Worm (Caenorhabditis elegans) whole organism, L4 larva: ENCODE measurements around the gene Y105C5A.8.
A peak's percentile ranks its signal among the peaks of the same experiment; 100 is the strongest.

Source experiments
- F10B5.3 ChIP-seq: sonication (generic microtip); optimal IDR thresholded peaks from 2 replicates; lab custom pipeline; 2016; ENCODE audit warnings: mild to moderate bottlenecking, missing genetic modification characterization, missing compliant biosample characterization
- F49E8.2 ChIP-seq: sonication (generic microtip); optimal IDR thresholded peaks from 2 replicates; lab custom pipeline; 2016; ENCODE audit warnings: missing compliant biosample characterization, mild to moderate bottlenecking, missing genetic modification characterization, borderline replicate concordance
- T20F7.1 ChIP-seq: fragments of 200-800 bp; sonication (Bioruptor generic); optimal IDR thresholded peaks from 2 replicates; lab custom pipeline; 2018; ENCODE audit warnings: mild to moderate bottlenecking, missing genetic modification characterization, missing compliant biosample characterization
- Y48G9A.11 ChIP-seq: fragments of 200-800 bp; sonication (Bioruptor generic); IDR thresholded peaks from 2 replicates; pipeline ENCODE4 v1.3.6; 2022; ENCODE audit warnings: missing genetic modification reagents, missing genetic modification characterization, missing compliant biosample characterization
- aha-1 ChIP-seq: fragments of 150-350 bp; peaks from one replicate; lab custom pipeline; 2014; ENCODE audit warnings: missing biosample characterization, missing genetic modification characterization
- ceh-28 ChIP-seq: fragments of 150-350 bp; optimal IDR thresholded peaks from 2 replicates; lab custom pipeline; 2014; ENCODE audit warnings: missing biosample characterization, missing genetic modification reagents, missing genetic modification characterization
- ceh-32 ChIP-seq: sonication (generic microtip); optimal IDR thresholded peaks from 2 replicates; lab custom pipeline; 2016; ENCODE audit warnings: mild to moderate bottlenecking, missing genetic modification characterization, missing compliant biosample characterization; ENCODE audit not compliant: poor library complexity
- ces-1 ChIP-seq: fragments of 150-350 bp; sonication (generic microtip); optimal IDR thresholded peaks from 4 replicates; lab custom pipeline; 2014; ENCODE audit warnings: missing biosample characterization, missing genetic modification reagents, missing genetic modification characterization
- daf-19 ChIP-seq: fragments of 200-800 bp; sonication (Bioruptor generic); conservative IDR thresholded peaks from 2 replicates; pipeline ENCODE4 v1.3.6; 2022; ENCODE audit warnings: missing genetic modification characterization, missing compliant biosample characterization
- dmd-6 ChIP-seq: fragments of 200-800 bp; sonication (Bioruptor generic); IDR thresholded peaks from 2 replicates; pipeline ENCODE4 v1.3.6; 2022; ENCODE audit warnings: missing genetic modification reagents, missing genetic modification characterization, missing compliant biosample characterization
- dmd-8 ChIP-seq: fragments of 200-800 bp; sonication (Bioruptor generic); IDR thresholded peaks from 2 replicates; pipeline ENCODE4 v1.3.6; 2022; ENCODE audit warnings: missing genetic modification characterization, missing compliant biosample characterization
- dpl-1 ChIP-seq: fragments of 150-350 bp; optimal IDR thresholded peaks from 2 replicates; lab custom pipeline; 2014; ENCODE audit warnings: missing biosample characterization, missing genetic modification reagents, missing genetic modification characterization
- duxl-1 ChIP-seq: sonication (generic microtip); optimal IDR thresholded peaks from 2 replicates; lab custom pipeline; 2016; ENCODE audit warnings: mild to moderate bottlenecking, missing genetic modification characterization, moderate library complexity, missing compliant biosample characterization; ENCODE audit not compliant: poor library complexity
- dve-1 ChIP-seq: sonication (generic microtip); optimal IDR thresholded peaks from 2 replicates; lab custom pipeline; 2017; ENCODE audit warnings: antibody characterized with exemption, mild to moderate bottlenecking, missing genetic modification characterization, missing compliant biosample characterization; ENCODE audit not compliant: insufficient read depth
- fkh-10 ChIP-seq: fragments of 150-350 bp; optimal IDR thresholded peaks from 2 replicates; lab custom pipeline; 2014; ENCODE audit warnings: missing biosample characterization, missing genetic modification reagents, missing genetic modification characterization
- gei-8 ChIP-seq: fragments of 200-800 bp; sonication (Bioruptor generic); optimal IDR thresholded peaks from 2 replicates; lab custom pipeline; 2018; ENCODE audit warnings: mild to moderate bottlenecking, missing genetic modification characterization, missing compliant biosample characterization
- hif-1 ChIP-seq, 2 experiments: sonication (generic microtip); optimal IDR thresholded peaks; 2 replicates each; lab custom pipeline; 2016 to 2017; ENCODE audit warnings: missing compliant biosample characterization in 2 of 2, missing genetic modification characterization in 2 of 2, missing genetic modification reagents in 2 of 2, missing genotype in 2 of 2, mild to moderate bottlenecking in 1 of 2
- hlh-30 ChIP-seq: sonication (generic microtip); optimal IDR thresholded peaks from 2 replicates; lab custom pipeline; 2017; ENCODE audit warnings: antibody characterized with exemption, mild to moderate bottlenecking, missing genetic modification characterization, missing compliant biosample characterization; ENCODE audit not compliant: insufficient read depth
- hmg-1.1 ChIP-seq: fragments of 200-800 bp; sonication (Bioruptor generic); IDR thresholded peaks from 2 replicates; pipeline ENCODE4 v1.3.6; 2022; ENCODE audit warnings: missing genetic modification reagents, missing genetic modification characterization, missing compliant biosample characterization
- jun-1 ChIP-seq: fragments of 150-350 bp; optimal IDR thresholded peaks from 2 replicates; lab custom pipeline; 2014; ENCODE audit warnings: missing biosample characterization, missing genetic modification reagents, missing genetic modification characterization
- lin-1 ChIP-seq: fragments of 200-800 bp; sonication (Bioruptor generic); IDR thresholded peaks from 2 replicates; pipeline ENCODE4 v1.3.6; 2022; ENCODE audit warnings: missing genetic modification reagents, missing genetic modification characterization, missing compliant biosample characterization
- lin-13 ChIP-seq: fragments of 150-350 bp; optimal IDR thresholded peaks from 2 replicates; lab custom pipeline; 2014; ENCODE audit warnings: missing biosample characterization, missing genetic modification reagents, missing genetic modification characterization
- lsy-2 ChIP-seq, 2 experiments: fragments of 150-350 bp in 1 of 2; sonication (generic microtip) in 1 of 2; optimal IDR thresholded peaks; 2 replicates each; lab custom pipeline; 2014 to 2017; ENCODE audit warnings: missing biosample characterization in 2 of 2, missing genetic modification characterization in 2 of 2
- mdl-1 ChIP-seq, 2 experiments: fragments of 150-350 bp in 1 of 2; sonication (generic microtip) in 1 of 2; optimal IDR thresholded peaks; 2 replicates each; lab custom pipeline; 2014 to 2017; ENCODE audit warnings: missing biosample characterization in 2 of 2, missing genetic modification characterization in 2 of 2
- mdt-29 ChIP-seq: fragments of 200-800 bp; sonication (Bioruptor generic); IDR thresholded peaks from 2 replicates; pipeline ENCODE4 v1.3.6; 2022; ENCODE audit warnings: missing genetic modification reagents, missing genetic modification characterization, missing compliant biosample characterization
- mep-1 ChIP-seq: fragments of 150-350 bp; sonication (generic microtip); optimal IDR thresholded peaks from 3 replicates; lab custom pipeline; 2014; ENCODE audit warnings: missing biosample characterization, missing genetic modification characterization
- mxl-3 ChIP-seq: fragments of 200-800 bp; sonication (Bioruptor generic); optimal IDR thresholded peaks from 2 replicates; lab custom pipeline; 2018; ENCODE audit warnings: mild to moderate bottlenecking, missing genetic modification characterization, missing compliant biosample characterization
- nhr-102 ChIP-seq: sonication (generic microtip); optimal IDR thresholded peaks from 2 replicates; lab custom pipeline; 2016; ENCODE audit warnings: mild to moderate bottlenecking, missing genetic modification characterization, moderate library complexity, missing compliant biosample characterization
- nhr-11 ChIP-seq: fragments of 150-350 bp; optimal IDR thresholded peaks from 2 replicates; lab custom pipeline; 2014; ENCODE audit warnings: missing biosample characterization, missing genetic modification characterization
- nhr-25 ChIP-seq: sonication (generic microtip); optimal IDR thresholded peaks from 2 replicates; lab custom pipeline; 2017; ENCODE audit warnings: missing genetic modification characterization, mild to moderate bottlenecking, missing compliant biosample characterization, antibody characterized with exemption, moderate library complexity, borderline replicate concordance; ENCODE audit not compliant: insufficient read depth
- nhr-77 ChIP-seq: fragments of 150-350 bp; optimal IDR thresholded peaks from 2 replicates; lab custom pipeline; 2014; ENCODE audit warnings: missing biosample characterization, missing genetic modification characterization
- pha-4 ChIP-seq, 2 experiments: fragments of 150-350 bp in 1 of 2; fragments of 200-800 bp in 1 of 2; sonication (Bioruptor generic) in 1 of 2; IDR thresholded peaks in 1 of 2; optimal IDR thresholded peaks in 1 of 2; 2 replicates each; pipeline versions ENCODE4 v1.3.6 to Lab custom; 2014 to 2022; ENCODE audit warnings: missing genetic modification characterization in 2 of 2, missing genetic modification reagents in 2 of 2, missing biosample characterization in 1 of 2, missing compliant biosample characterization in 1 of 2
- php-3 ChIP-seq: fragments of 200-800 bp; sonication (Bioruptor generic); IDR thresholded peaks from 2 replicates; pipeline ENCODE4 v1.3.6; 2022; ENCODE audit warnings: missing genetic modification reagents, missing genetic modification characterization, missing compliant biosample characterization
- snpc-1.2 ChIP-seq: fragments of 200-800 bp; sonication (Bioruptor generic); IDR thresholded peaks from 2 replicates; pipeline ENCODE4 v1.3.6; 2022; ENCODE audit warnings: missing genetic modification reagents, missing genetic modification characterization, missing compliant biosample characterization
- spr-1 ChIP-seq: sonication (generic microtip); optimal IDR thresholded peaks from 2 replicates; lab custom pipeline; 2016; ENCODE audit warnings: mild to moderate bottlenecking, missing genetic modification characterization, missing compliant biosample characterization
- spr-3 ChIP-seq: fragments of 200-800 bp; sonication (Bioruptor generic); optimal IDR thresholded peaks from 2 replicates; lab custom pipeline; 2018; ENCODE audit warnings: mild to moderate bottlenecking, missing genetic modification characterization, missing compliant biosample characterization
- zfp-2 ChIP-seq: sonication (generic microtip); optimal IDR thresholded peaks from 2 replicates; lab custom pipeline; 2016; ENCODE audit warnings: mild to moderate bottlenecking, missing genetic modification characterization, missing compliant biosample characterization
- zip-2 ChIP-seq: fragments of 150-350 bp; optimal IDR thresholded peaks from 2 replicates; lab custom pipeline; 2014; ENCODE audit warnings: missing biosample characterization, missing genetic modification characterization
- ztf-7 ChIP-seq: fragments of 150-350 bp; optimal IDR thresholded peaks from 2 replicates; lab custom pipeline; 2014; ENCODE audit warnings: missing biosample characterization, missing genetic modification characterization

Gene Y105C5A.8

ce11 chrIV:15616971-15617370 is at the start of gene Y105C5A.8:
TSS of gene Y105C5A.8 (minus strand) at chrIV:15617071.
- TF ChIP-seq snpc-1.2 (GFP tag; lab: Robert Waterston, UW) (0 out of 2 replicates have a peak, but pooled peaks have one; percentile 20), ceh-32 (tag; lab: Kevin White, UChicago) (no peak), daf-19 (GFP tag; lab: Robert Waterston, UW) (no peak), lin-13 (GFP tag; lab: Kevin White, UChicago) (no peak), gei-8 (GFP tag; lab: Kevin White, UChicago) (no peak), ceh-28 (tag; lab: Kevin White, UChicago) (no peak), dmd-8 (GFP tag; lab: Robert Waterston, UW) (no peak), aha-1 (no peak)

ce11 chrIV:15658444-15658843 is 41.6 kb upstream of the Y105C5A.8 start:
- TF ChIP-seq nhr-25 (no peak), snpc-1.2 (GFP tag; lab: Robert Waterston, UW) (peak; percentile 59; the same call in 1 of the 2 replicates)
- TF ChIP-seq, all 104 proteins: peak for 1

- TF ChIP-seq F49E8.2 (peak; percentile 7), mdt-29 (GFP tag; lab: Robert Waterston, UW) (peak; percentile 70; the same call in 1 of the 2 replicates), Y48G9A.11 (GFP tag; lab: Robert Waterston, UW) (0 out of 2 replicates have a peak, but pooled peaks have one; percentile 48), snpc-1.2 (GFP tag; lab: Robert Waterston, UW) (peak; percentile 99)
These were observed 32.4 kb upstream of the Y105C5A.8 start for ce11 chrIV:15649227-15649626.

- TF ChIP-seq hmg-1.1: peak; percentile 7; the same call in 1 of the 2 replicates
- TF ChIP-seq spr-3 (GFP tag; lab: Kevin White, UChicago): no peak
- peak; percentile 60 for TF ChIP-seq duxl-1 (tag; lab: Kevin White, UChicago)
These were observed 31.4 kb upstream of the Y105C5A.8 start for ce11 chrIV:15648245-15648644.

- TF ChIP-seq hlh-30 (tag; lab: Kevin White, UChicago) (peak; percentile 93), ztf-7 (tag; lab: Kevin White, UChicago) (peak; percentile 64), lin-1 (GFP tag; lab: Robert Waterston, UW) (peak; percentile 40; the same call in 1 of the 2 replicates), dmd-6 (peak; percentile 81), nhr-11 (tag; lab: Kevin White, UChicago) (peak; percentile 38), fkh-10 (GFP tag; lab: Kevin White, UChicago) (peak; percentile 56), spr-1 (tag; lab: Kevin White, UChicago) (peak; percentile 72), ces-1 (GFP tag; lab: Kevin White, UChicago) (peak; percentile 55), duxl-1 (tag; lab: Kevin White, UChicago) (peak; percentile 94), mxl-3 (GFP tag; lab: Kevin White, UChicago) (peak; percentile 61), lin-13 (GFP tag; lab: Kevin White, UChicago) (peak; percentile 57), zip-2 (tag; lab: Kevin White, UChicago) (peak; percentile 76), nhr-77 (tag; lab: Kevin White, UChicago) (peak; percentile 71), mdl-1 (tag; optimal IDR thresholded peaks at IDR 0.05; lab: Kevin White, UChicago) (peak; percentile 47 to 74), T20F7.1 (GFP tag; lab: Kevin White, UChicago) (peak; percentile 82), lsy-2 (tag; optimal IDR thresholded peaks at IDR 0.05; lab: Kevin White, UChicago) (peak; percentile 83 to 92), dpl-1 (GFP tag; lab: Kevin White, UChicago) (peak; percentile 66), snpc-1.2 (GFP tag; lab: Robert Waterston, UW) (0 out of 2 replicates have a peak, but pooled peaks have one; percentile 44), zfp-2 (tag; lab: Kevin White, UChicago) (peak; percentile 28), pha-4 (GFP tag; IDR thresholded peaks at IDR 0.05; lab: Robert Waterston, UW) (peak; percentile 72), pha-4 (tag; optimal IDR thresholded peaks at IDR 0.05; lab: Kevin White, UChicago) (peak; percentile 36), php-3 (GFP tag; lab: Robert Waterston, UW) (peak; percentile 70; the same call in 1 of the 2 replicates), hif-1 (tag; optimal IDR thresholded peaks at IDR 0.05; lab: Kevin White, UChicago) (peak in 1 of 2 experiments; percentile 64), F10B5.3 (peak; percentile 53), nhr-102 (tag; lab: Kevin White, UChicago) (peak; percentile 83), dve-1 (tag; lab: Kevin White, UChicago) (peak; percentile 85), mep-1 (tag; lab: Kevin White, UChicago) (peak; percentile 86), jun-1 (peak; percentile 64)
These were observed 29.7 kb upstream of the Y105C5A.8 start, which contains the start of the genes Y105C5A.1268 and Y105C5A.1272 for ce11 chrIV:15646418-15647220. TSS of gene Y105C5A.1268 (minus strand) at chrIV:15646468. TSS of gene Y105C5A.1272 (plus strand) at chrIV:15646992.
